Fruit fly (Drosophila melanogaster) whole organism, embryonic: ENCODE data around the gene SCCRO.

Experiments used
- Bgb ChIP-seq: fragments of 200-800 bp; sonication (Bioruptor generic); IDR thresholded peaks from 2 replicates; pipeline ENCODE4 v1.3.6; 2022; ENCODE audit warnings: missing biosample characterization, missing genetic modification characterization; ENCODE audit not compliant: partially characterized antibody
- CG10431 ChIP-seq: fragments of 200-800 bp; sonication (Bioruptor generic); optimal IDR thresholded peaks from 3 replicates; lab custom pipeline; 2018; ENCODE audit warnings: missing biosample characterization, mild to moderate bottlenecking, missing genetic modification characterization
- CG10654 ChIP-seq: fragments of 200-800 bp; sonication (Bioruptor generic); optimal IDR thresholded peaks from 2 replicates; lab custom pipeline; 2016; ENCODE audit warnings: missing biosample characterization, missing genetic modification characterization
- CG11093 ChIP-seq: fragments of 200-800 bp; sonication (Bioruptor generic); IDR thresholded peaks from 3 replicates; pipeline ENCODE4 v1.3.6; 2022; ENCODE audit warnings: missing biosample characterization, missing genetic modification characterization
- CG12155 ChIP-seq: fragments of 200-800 bp; sonication (Bioruptor generic); optimal IDR thresholded peaks from 3 replicates; lab custom pipeline; 2016; ENCODE audit warnings: missing biosample characterization, missing genetic modification characterization
- CG12299 ChIP-seq: fragments of 200-800 bp; sonication (Bioruptor generic); optimal IDR thresholded peaks from 2 replicates; lab custom pipeline; 2018; ENCODE audit warnings: missing biosample characterization, mild to moderate bottlenecking, missing genetic modification characterization
- CG13287 ChIP-seq: fragments of 200-800 bp; sonication (Bioruptor generic); IDR thresholded peaks from 2 replicates; pipeline ENCODE4 v1.3.6; 2022; ENCODE audit warnings: missing biosample characterization, missing genetic modification characterization; ENCODE audit not compliant: partially characterized antibody
- CG14014 ChIP-seq: fragments of 200-800 bp; sonication (Bioruptor generic); IDR thresholded peaks from 2 replicates; pipeline ENCODE4 v1.3.6; 2022; ENCODE audit warnings: missing biosample characterization, missing genetic modification characterization
- CG14050 ChIP-seq: fragments of 200-800 bp; sonication (Bioruptor generic); IDR thresholded peaks from 3 replicates; pipeline ENCODE4 v1.3.6; 2022; ENCODE audit warnings: missing biosample characterization, missing genetic modification characterization
- CG14441 ChIP-seq: fragments of 200-800 bp; sonication (Bioruptor generic); IDR thresholded peaks from 2 replicates; pipeline ENCODE4 v1.3.6; 2022; ENCODE audit warnings: missing biosample characterization, missing genetic modification characterization
- CG15696 ChIP-seq: fragments of 200-800 bp; sonication (Bioruptor generic); optimal IDR thresholded peaks from 2 replicates; lab custom pipeline; 2019; ENCODE audit warnings: missing biosample characterization, mild to moderate bottlenecking, missing genetic modification characterization, moderate library complexity
- CG1602 ChIP-seq: fragments of 200-800 bp; sonication (Bioruptor generic); optimal IDR thresholded peaks from 3 replicates; lab custom pipeline; 2016; ENCODE audit warnings: missing biosample characterization, missing genetic modification characterization
- CG17802 ChIP-seq: fragments of 200-800 bp; sonication (Bioruptor generic); optimal IDR thresholded peaks from 2 replicates; lab custom pipeline; 2018; ENCODE audit warnings: missing biosample characterization, mild to moderate bottlenecking, missing genetic modification characterization, moderate library complexity
- CG18476 ChIP-seq: fragments of 200-800 bp; sonication (Bioruptor generic); optimal IDR thresholded peaks from 2 replicates; lab custom pipeline; 2016; ENCODE audit warnings: missing biosample characterization, mild to moderate bottlenecking, missing genetic modification characterization
- CG2129 ChIP-seq: fragments of 200-800 bp; sonication (Bioruptor generic); IDR thresholded peaks from 2 replicates; pipeline ENCODE4 v1.3.6; 2022; ENCODE audit warnings: missing biosample characterization, missing genetic modification characterization; ENCODE audit not compliant: partially characterized antibody
- CG2199 ChIP-seq: fragments of 200-800 bp; sonication (Bioruptor generic); IDR thresholded peaks from 3 replicates; pipeline ENCODE4 v1.3.6; 2022; ENCODE audit warnings: missing biosample characterization, missing genetic modification characterization
- CG2202 ChIP-seq: fragments of 200-800 bp; sonication (Bioruptor generic); optimal IDR thresholded peaks from 2 replicates; lab custom pipeline; 2018; ENCODE audit warnings: missing biosample characterization, mild to moderate bottlenecking, missing genetic modification characterization
- CG31388 ChIP-seq: fragments of 200-800 bp; sonication (Bioruptor generic); optimal IDR thresholded peaks from 2 replicates; lab custom pipeline; 2016; ENCODE audit warnings: missing biosample characterization, missing genetic modification characterization
- CG3163 ChIP-seq: fragments of 200-800 bp; sonication (Bioruptor generic); optimal IDR thresholded peaks from 3 replicates; lab custom pipeline; 2016; ENCODE audit warnings: missing biosample characterization, missing genetic modification characterization
- CG3281 ChIP-seq: fragments of 200-800 bp; sonication (Bioruptor generic); optimal IDR thresholded peaks from 3 replicates; lab custom pipeline; 2017; ENCODE audit warnings: missing biosample characterization, mild to moderate bottlenecking, missing genetic modification characterization
- CG6175 ChIP-seq: fragments of 200-800 bp; sonication (Bioruptor generic); IDR thresholded peaks from 3 replicates; pipeline ENCODE4 v1.3.6; 2022; ENCODE audit warnings: missing biosample characterization, missing genetic modification characterization
- CG6689 ChIP-seq: fragments of 200-800 bp; sonication (Bioruptor generic); IDR thresholded peaks from 2 replicates; pipeline ENCODE4 v1.3.6; 2022; ENCODE audit warnings: missing biosample characterization, missing genetic modification characterization
- CG8924 ChIP-seq: fragments of 200-800 bp; optimal IDR thresholded peaks from 3 replicates; lab custom pipeline; 2019; ENCODE audit warnings: missing biosample characterization, mild to moderate bottlenecking, missing genetic modification characterization, moderate library complexity
- CkIIα-i1 ChIP-seq: fragments of 200-800 bp; sonication (Bioruptor generic); IDR thresholded peaks from 2 replicates; pipeline ENCODE4 v1.3.6; 2022; ENCODE audit warnings: missing biosample characterization, missing genetic modification characterization
- D ChIP-seq, 2 experiments: fragments of 200-800 bp in 1 of 2; fragments of >200 bp in 1 of 2; sonication (Bioruptor generic) in 1 of 2; optimal IDR thresholded peaks; 2 replicates in 1 of 2; 3 replicates in 1 of 2; lab custom pipeline; 2017; ENCODE audit warnings: mild to moderate bottlenecking in 1 of 2, missing biosample characterization in 1 of 2, missing genetic modification characterization in 1 of 2, missing genetic modification reagents in 1 of 2
- Dad ChIP-seq: fragments of 200-800 bp; sonication (Bioruptor generic); optimal IDR thresholded peaks from 3 replicates; lab custom pipeline; 2016; ENCODE audit warnings: missing biosample characterization, missing genetic modification characterization
- MBD-R2 ChIP-seq: fragments of 200-800 bp; sonication (Bioruptor generic); IDR thresholded peaks from 2 replicates; pipeline ENCODE4 v1.3.6; 2022; ENCODE audit warnings: missing biosample characterization, missing genetic modification characterization
- ara ChIP-seq: fragments of 200-800 bp; sonication (Bioruptor generic); IDR thresholded peaks from 2 replicates; pipeline ENCODE4 v1.3.6; 2022; ENCODE audit warnings: missing biosample characterization, missing genetic modification characterization
- bsh ChIP-seq, 2 experiments: fragments of 200-800 bp; sonication (Bioruptor generic); optimal IDR thresholded peaks; 2 replicates each; lab custom pipeline; 2017 to 2018; ENCODE audit warnings: mild to moderate bottlenecking in 2 of 2, missing biosample characterization in 2 of 2, missing genetic modification characterization in 2 of 2, moderate library complexity in 1 of 2
- chinmo ChIP-seq: fragments of 200-800 bp; sonication (Bioruptor generic); IDR thresholded peaks from 4 replicates; pipeline ENCODE4 v1.3.6; 2022; ENCODE audit warnings: missing biosample characterization, missing genetic modification characterization; ENCODE audit not compliant: partially characterized antibody
- crol ChIP-seq: fragments of 200-800 bp; sonication (Bioruptor generic); IDR thresholded peaks from 2 replicates; pipeline ENCODE4 v1.3.6; 2022; ENCODE audit warnings: missing biosample characterization, missing genetic modification characterization
- crp ChIP-seq, 2 experiments: fragments of 200-800 bp; sonication (Bioruptor generic); optimal IDR thresholded peaks; 2 replicates in 1 of 2; 3 replicates in 1 of 2; lab custom pipeline; 2017; ENCODE audit warnings: missing biosample characterization in 2 of 2, missing genetic modification characterization in 2 of 2, mild to moderate bottlenecking in 1 of 2, moderate library complexity in 1 of 2
- da ChIP-seq: fragments of 200-800 bp; sonication (Bioruptor generic); optimal IDR thresholded peaks from 2 replicates; lab custom pipeline; 2016; ENCODE audit warnings: missing biosample characterization, missing genetic modification characterization
- dan ChIP-seq: fragments of 200-800 bp; sonication (Bioruptor generic); IDR thresholded peaks from 2 replicates; pipeline ENCODE4 v1.3.6; 2022; ENCODE audit warnings: missing biosample characterization, missing genetic modification characterization
- dmrt99B ChIP-seq: fragments of 200-800 bp; sonication (Bioruptor generic); optimal IDR thresholded peaks from 2 replicates; lab custom pipeline; 2018; ENCODE audit warnings: missing biosample characterization, mild to moderate bottlenecking, missing genetic modification characterization, moderate library complexity
- hkb ChIP-seq, 2 experiments: fragments of 200-800 bp in 1 of 2; fragments of >200 bp in 1 of 2; sonication (Bioruptor generic) in 1 of 2; IDR thresholded peaks in 1 of 2; optimal IDR thresholded peaks in 1 of 2; 2 replicates each; pipeline versions ENCODE4 v1.3.6 to Lab custom; 2017 to 2022; ENCODE audit warnings: missing biosample characterization in 1 of 2, missing genetic modification characterization in 1 of 2
- klu ChIP-seq: fragments of 200-800 bp; sonication (Bioruptor generic); IDR thresholded peaks from 2 replicates; pipeline ENCODE4 v1.3.6; 2022; ENCODE audit warnings: missing biosample characterization, missing genetic modification characterization
- lbe ChIP-seq: fragments of 200-800 bp; sonication (Bioruptor generic); optimal IDR thresholded peaks from 2 replicates; lab custom pipeline; 2016; ENCODE audit warnings: missing biosample characterization, mild to moderate bottlenecking, missing genetic modification characterization
- lmd ChIP-seq: fragments of 200-800 bp; sonication (Bioruptor generic); IDR thresholded peaks from 2 replicates; pipeline ENCODE4 v1.3.6; 2022; ENCODE audit warnings: missing biosample characterization, missing genetic modification characterization
- nom ChIP-seq: fragments of 200-800 bp; sonication (Bioruptor generic); optimal IDR thresholded peaks from 2 replicates; lab custom pipeline; 2017; ENCODE audit warnings: missing biosample characterization, missing genetic modification characterization, mild to moderate bottlenecking, moderate library complexity, missing genetic modification reagents
- org-1 ChIP-seq: fragments of 200-800 bp; sonication (Bioruptor generic); optimal IDR thresholded peaks from 2 replicates; lab custom pipeline; 2017; ENCODE audit warnings: missing biosample characterization, missing genetic modification characterization
- prd ChIP-seq, 3 experiments: fragments of >200 bp in 2 of 3; fragments of 200-800 bp in 1 of 3; sonication (Bioruptor generic) in 1 of 3; optimal IDR thresholded peaks in 2 of 3; IDR thresholded peaks in 1 of 3; 2 replicates in 2 of 3; 3 replicates in 1 of 3; pipeline versions ENCODE4 v1.3.6 to Lab custom; 2017 to 2022; ENCODE audit warnings: missing biosample characterization in 1 of 3, missing genetic modification characterization in 1 of 3
- slbo ChIP-seq: fragments of 200-800 bp; sonication (Bioruptor generic); IDR thresholded peaks from 2 replicates; pipeline ENCODE4 v1.3.6; 2022; ENCODE audit warnings: missing biosample characterization, missing genetic modification characterization
- tll ChIP-seq, 2 experiments: fragments of 200-800 bp in 1 of 2; fragments of >200 bp in 1 of 2; sonication (Bioruptor generic) in 1 of 2; optimal IDR thresholded peaks; 2 replicates each; lab custom pipeline; 2017 to 2019; ENCODE audit warnings: missing biosample characterization in 2 of 2, missing genetic modification characterization in 2 of 2, mild to moderate bottlenecking in 1 of 2, moderate library complexity in 1 of 2
- trh ChIP-seq: fragments of 200-800 bp; sonication (Bioruptor generic); optimal IDR thresholded peaks from 2 replicates; lab custom pipeline; 2016; ENCODE audit warnings: missing biosample characterization, missing genetic modification characterization
- vvl ChIP-seq: fragments of 200-800 bp; sonication (Bioruptor generic); IDR thresholded peaks from 2 replicates; pipeline ENCODE4 v1.3.6; 2022; ENCODE audit warnings: missing biosample characterization, missing genetic modification characterization
- zfh2 ChIP-seq: fragments of 200-800 bp; sonication (Bioruptor generic); optimal IDR thresholded peaks from 2 replicates; lab custom pipeline; 2016; ENCODE audit warnings: missing biosample characterization, missing genetic modification characterization

SCCRO gene

DNA sequence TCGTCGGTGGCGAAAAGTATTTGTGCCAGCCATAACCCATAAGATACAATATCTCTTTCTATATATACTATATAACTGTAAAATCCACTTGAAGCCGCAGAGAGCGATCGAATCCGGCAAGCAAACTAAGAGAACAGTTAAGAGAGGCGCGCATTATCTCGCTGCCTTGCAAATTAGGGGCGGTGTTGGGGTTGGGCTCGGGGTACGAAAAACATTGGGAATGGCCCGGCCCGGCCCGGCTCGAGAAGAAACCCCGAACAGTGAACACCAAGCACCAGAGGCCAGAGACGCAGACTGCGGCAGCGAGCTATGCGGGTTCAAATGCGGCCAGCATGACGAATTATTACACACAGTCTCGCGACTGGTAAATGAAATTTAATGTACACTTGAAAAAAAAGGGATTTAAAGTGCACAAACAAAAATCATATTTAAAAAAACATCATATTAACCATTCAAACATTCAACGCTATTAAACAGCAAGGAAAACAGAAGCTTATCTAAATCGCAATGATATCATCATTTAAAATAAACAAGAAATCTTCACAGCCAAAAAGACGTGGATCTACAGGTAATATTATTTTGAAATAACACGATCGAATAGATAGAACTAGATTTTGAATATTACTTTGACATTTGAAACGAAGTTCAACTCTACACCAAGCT lies 30.7 kb upstream of the SCCRO start (continued):
- TF ChIP-seq CG14050 = peak; percentile 9; the same call in 1 of the 3 replicates
- TF ChIP-seq tll (GFP tag; optimal IDR thresholded peaks at IDR 0.05; lab: Kevin White, UChicago) = no peak
- peak; percentile 17 for TF ChIP-seq CG8924 (tag; lab: Kevin White, UChicago)
- TF ChIP-seq CG11093 (GFP tag; lab: Robert Waterston, UW) = no peak
- no peak for TF ChIP-seq crp (GFP tag; optimal IDR thresholded peaks at IDR 0.05; lab: Kevin White, UChicago)
- peak; percentile 74 for TF ChIP-seq lbe
- peak; percentile 32; the same call in 1 of the 2 replicates for TF ChIP-seq Bgb
- TF ChIP-seq zfh2 (GFP tag; lab: Kevin White, UChicago) = peak; percentile 22
- peak; percentile 4 for TF ChIP-seq CG12155
- TF ChIP-seq CG2202 (tag; lab: Kevin White, UChicago) = no peak
- no peak for TF ChIP-seq CG10431 (GFP tag; lab: Kevin White, UChicago)
- no peak for TF ChIP-seq CG2129 (GFP tag; lab: Robert Waterston, UW)
- no peak for TF ChIP-seq Dad (GFP tag; lab: Kevin White, UChicago)
- TF ChIP-seq CG10654 (GFP tag; lab: Kevin White, UChicago) = peak; percentile 15
- TF ChIP-seq nom (GFP tag; lab: Kevin White, UChicago) = peak; percentile 34
- TF ChIP-seq dan (GFP tag; lab: Robert Waterston, UW) = no peak
- no peak for TF ChIP-seq ara (GFP tag; lab: Robert Waterston, UW)
- peak; percentile 63 for TF ChIP-seq CG14441 (GFP tag; lab: Robert Waterston, UW)
- peak; percentile 59; the same call in 1 of the 2 replicates for TF ChIP-seq CG14014 (GFP tag; lab: Robert Waterston, UW)
- 0 out of 3 replicates have a peak, but pooled peaks have one; percentile 56 for TF ChIP-seq CG6175 (GFP tag; lab: Robert Waterston, UW)
- TF ChIP-seq CG13287 (GFP tag; lab: Robert Waterston, UW) = peak; percentile 25; the same call in 1 of the 2 replicates
- TF ChIP-seq MBD-R2 = peak; percentile 16; the same call in 1 of the 2 replicates
- TF ChIP-seq CG3281 (GFP tag; lab: Kevin White, UChicago) = peak; percentile 11
- TF ChIP-seq D (optimal IDR thresholded peaks at IDR 0.05; lab: Kevin White, UChicago) = no peak
- peak; percentile 70 for TF ChIP-seq D (GFP tag; optimal IDR thresholded peaks at IDR 0.05; lab: Kevin White, UChicago)
- no peak for TF ChIP-seq hkb (optimal IDR thresholded peaks at IDR 0.05; lab: Kevin White, UChicago)
- TF ChIP-seq hkb (GFP tag; IDR thresholded peaks at IDR 0.05; lab: Robert Waterston, UW) = peak; percentile 15; the same call in 1 of the 2 replicates
- TF ChIP-seq CG3163 (GFP tag; lab: Kevin White, UChicago) = peak; percentile 89
- no peak for TF ChIP-seq CG31388 (GFP tag; lab: Kevin White, UChicago)
- peak; percentile 23 for TF ChIP-seq CG18476 (GFP tag; lab: Kevin White, UChicago)
- peak; percentile 63 for TF ChIP-seq slbo
- TF ChIP-seq da (GFP tag; lab: Kevin White, UChicago) = no peak
- TF ChIP-seq bsh (GFP tag; optimal IDR thresholded peaks at IDR 0.05; lab: Kevin White, UChicago) = peak in 1 of 2 experiments; percentile 15
- TF ChIP-seq dmrt99B (tag; lab: Kevin White, UChicago) = peak; percentile 63
- no peak for TF ChIP-seq prd (optimal IDR thresholded peaks at IDR 0.05; lab: Kevin White, UChicago)
- peak; percentile 70 for TF ChIP-seq prd (GFP tag; IDR thresholded peaks at IDR 0.05; lab: Robert Waterston, UW)
- no peak for TF ChIP-seq CG15696
- TF ChIP-seq CG17802 (tag; lab: Kevin White, UChicago) = no peak
- peak; percentile 27; the same call in 1 of the 2 replicates for TF ChIP-seq klu (GFP tag; lab: Robert Waterston, UW)
- peak; percentile 86; the same call in 2 of the 4 replicates for TF ChIP-seq chinmo (GFP tag; lab: Robert Waterston, UW)
- peak; percentile 58 for TF ChIP-seq lmd (GFP tag; lab: Robert Waterston, UW)
- TF ChIP-seq CG1602 = no peak
- no peak for TF ChIP-seq trh (GFP tag; lab: Kevin White, UChicago)
- TF ChIP-seq org-1 = no peak
- no peak for TF ChIP-seq CkIIα-i1
- TF ChIP-seq CG12299 = no peak
- peak; percentile 76 for TF ChIP-seq crol (GFP tag; lab: Robert Waterston, UW)
- TF ChIP-seq CG6689 = peak; percentile 34; the same call in 1 of the 2 replicates
- TF ChIP-seq vvl (GFP tag; lab: Robert Waterston, UW) = peak; percentile 73
- peak; percentile 91 for TF ChIP-seq CG2199 (GFP tag; lab: Robert Waterston, UW)
